Fruit fly (Drosophila melanogaster): Measurements from ENCODE around the gene CG9593.

CG9593 gene

DNA sequence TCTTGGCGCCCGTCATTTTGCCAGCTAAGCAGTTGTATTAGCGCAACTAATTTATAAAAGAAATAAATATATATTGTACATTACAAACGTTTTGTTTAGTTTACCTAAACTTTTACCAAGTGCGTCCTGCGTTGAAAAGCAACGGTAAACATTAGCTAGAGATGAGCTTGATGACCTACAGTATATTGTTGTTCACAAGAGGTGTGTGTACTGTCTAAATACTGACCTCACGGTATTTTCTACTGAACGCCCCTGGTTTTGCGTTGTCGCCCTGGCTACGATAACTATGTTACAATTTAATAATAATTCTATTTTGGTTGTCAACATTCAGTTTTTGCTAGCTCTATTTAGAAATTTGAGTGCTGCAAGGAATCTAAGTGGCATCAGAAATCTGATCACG is 9.6 kb upstream of the CG9593 start, which contains the start of gene Acyp2 (continued):
- TF ChIP-seq Neu2 (GFP tag; optimal IDR thresholded peaks at IDR 0.05; ENCODE audit: borderline replicate concordance) (no peak), CG2678 (tag; optimal IDR thresholded peaks at IDR 0.05) (no peak), en (GFP tag; optimal IDR thresholded peaks at IDR 0.05) (no peak), CG1529 (GFP tag; optimal IDR thresholded peaks at IDR 0.05) (no peak), bab2 (GFP tag; optimal IDR thresholded peaks at IDR 0.05) (no peak), sc (optimal IDR thresholded peaks at IDR 0.05) (no peak), sc (GFP tag; optimal IDR thresholded peaks at IDR 0.05) (no peak), emc (GFP tag; optimal IDR thresholded peaks at IDR 0.05) (no peak), kah (GFP tag; optimal IDR thresholded peaks at IDR 0.05) (no peak), bcd (GFP tag; optimal IDR thresholded peaks at IDR 0.05) (no peak), fd102C (GFP tag; optimal IDR thresholded peaks at IDR 0.05) (no peak), Hey (tag; optimal IDR thresholded peaks at IDR 0.05) (no peak), salm (tag; optimal IDR thresholded peaks at IDR 0.05) (no peak), CG13123 (GFP tag; optimal IDR thresholded peaks at IDR 0.05) (no peak), Vsx1 (GFP tag; optimal IDR thresholded peaks at IDR 0.05) (no peak), da (GFP tag; optimal IDR thresholded peaks at IDR 0.05) (no peak), CG2116 (GFP tag; optimal IDR thresholded peaks at IDR 0.05) (peak; percentile 41), CG2889 (GFP tag; IDR thresholded peaks at IDR 0.05) (no peak), ttk (GFP tag; IDR thresholded peaks at IDR 0.05) (no peak), CG8388 (GFP tag; optimal IDR thresholded peaks at IDR 0.05) (no peak), dan (GFP tag; IDR thresholded peaks at IDR 0.05) (no peak), dpn (GFP tag; optimal IDR thresholded peaks at IDR 0.05) (peak in 1 of 2 experiments; percentile 55), BtbVII (GFP tag; optimal IDR thresholded peaks at IDR 0.05) (no peak), CG10267 (tag; optimal IDR thresholded peaks at IDR 0.05) (peak; percentile 44), vnd (GFP tag; IDR thresholded peaks at IDR 0.05; ENCODE audit: partially characterized antibody) (no peak), gfzf (GFP tag; optimal IDR thresholded peaks at IDR 0.05) (peak; percentile 53), CG17359 (tag; optimal IDR thresholded peaks at IDR 0.05) (no peak), CG6791 (GFP tag; IDR thresholded peaks at IDR 0.05; ENCODE audit: partially characterized antibody) (peak; percentile 53; the same call in 2 of the 3 replicates), fd64A (GFP tag; optimal IDR thresholded peaks at IDR 0.05) (no peak), amos (GFP tag; IDR thresholded peaks at IDR 0.05; ENCODE audit: partially characterized antibody) (peak; percentile 62), BEAF-32 (GFP tag; optimal IDR thresholded peaks at IDR 0.05) (peak; percentile 71), aop (GFP tag; IDR thresholded peaks at IDR 0.05) (no peak), HLH3B (GFP tag; IDR thresholded peaks at IDR 0.05) (no peak), CG18619 (GFP tag; optimal IDR thresholded peaks at IDR 0.05) (no peak), CG12219 (GFP tag; optimal IDR thresholded peaks at IDR 0.05) (no peak), Drgx (GFP tag; IDR thresholded peaks at IDR 0.05) (no peak), tio (GFP tag; optimal IDR thresholded peaks at IDR 0.05) (no peak), C15 (GFP tag; IDR thresholded peaks at IDR 0.05) (no peak), Ada2b (GFP tag; IDR thresholded peaks at IDR 0.05) (0 out of 2 replicates have a peak, but pooled peaks have one; percentile 11), CG11695 (GFP tag; IDR thresholded peaks at IDR 0.05) (no peak), Oaz (GFP tag; IDR thresholded peaks at IDR 0.05) (no peak), CG12744 (GFP tag; optimal IDR thresholded peaks at IDR 0.05) (no peak), hth (optimal IDR thresholded peaks at IDR 0.05) (no peak), zfh1 (GFP tag; IDR thresholded peaks at IDR 0.05) (0 out of 3 replicates have a peak, but pooled peaks have one; percentile 21), pho (GFP tag; optimal IDR thresholded peaks at IDR 0.05) (no peak), Dp (GFP tag; optimal IDR thresholded peaks at IDR 0.05) (peak; percentile 53), CG4328 (GFP tag; optimal IDR thresholded peaks at IDR 0.05) (no peak), CG5180 (GFP tag; optimal IDR thresholded peaks at IDR 0.05) (no peak), bsh (GFP tag; optimal IDR thresholded peaks at IDR 0.05) (no peak), MTF-1 (GFP tag; optimal IDR thresholded peaks at IDR 0.05; ENCODE audit: borderline replicate concordance) (no peak), zfh2 (GFP tag; optimal IDR thresholded peaks at IDR 0.05) (peak; percentile 48)
